Fruit fly (Drosophila melanogaster): ENCODE results near the gene Arl1.

The Arl1 gene

DNA sequence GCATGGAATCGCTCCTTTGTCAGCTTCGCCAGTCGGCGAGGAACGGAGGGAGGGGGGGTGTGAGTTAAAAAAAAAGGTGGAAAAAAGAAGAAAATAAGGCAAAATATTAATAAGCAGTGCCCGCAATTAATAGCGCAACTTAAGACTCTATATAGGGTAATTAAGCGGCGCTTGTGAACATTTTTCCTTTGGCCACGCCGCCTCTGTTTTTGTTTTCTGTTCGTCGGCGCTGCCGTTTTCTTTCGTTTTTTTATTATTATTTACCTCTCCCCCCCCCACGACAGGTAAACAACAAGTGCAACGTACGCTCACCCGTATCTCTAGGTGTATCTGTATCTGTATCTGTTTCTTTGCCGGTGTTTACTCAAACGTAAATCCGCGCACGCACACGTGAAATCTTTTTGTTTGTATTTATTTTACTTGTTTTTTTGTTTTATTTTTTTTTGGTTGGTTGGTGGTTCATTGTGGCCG lies 44.3 kb downstream of the Arl1 start (continued):
- TF ChIP-seq Sry-β (GFP tag; optimal IDR thresholded peaks at IDR 0.05): peak; percentile 41
- no peak for TF ChIP-seq GATAe (GFP tag; conservative IDR thresholded peaks at IDR 0.05)
- 0 out of 3 replicates have a peak, but pooled peaks have one; percentile 14 for TF ChIP-seq z (GFP tag; IDR thresholded peaks at IDR 0.05)
- 0 out of 3 replicates have a peak, but pooled peaks have one; percentile 19 for TF ChIP-seq CG2889 (GFP tag; IDR thresholded peaks at IDR 0.05)
- TF ChIP-seq NK7.1 (GFP tag; optimal IDR thresholded peaks at IDR 0.05): no peak
- peak; percentile 49; the same call in 1 of the 3 replicates for TF ChIP-seq CG7357 (GFP tag; IDR thresholded peaks at IDR 0.05)
- TF ChIP-seq Lpt (GFP tag; optimal IDR thresholded peaks at IDR 0.05): no peak
- TF ChIP-seq tap (tag; optimal IDR thresholded peaks at IDR 0.05): no peak
- no peak for TF ChIP-seq CG13894 (tag; optimal IDR thresholded peaks at IDR 0.05)
- TF ChIP-seq Sox102F (GFP tag; optimal IDR thresholded peaks at IDR 0.05): peak; percentile 25
- TF ChIP-seq Hr39 (optimal IDR thresholded peaks at IDR 0.05): no peak
- no peak for TF ChIP-seq CG4854 (GFP tag; optimal IDR thresholded peaks at IDR 0.05)
- no peak; the same call in none of the 2 replicates for TF ChIP-seq stc (GFP tag; IDR thresholded peaks at IDR 0.05)
- TF ChIP-seq hth (optimal IDR thresholded peaks at IDR 0.05): no peak
- TF ChIP-seq D (optimal IDR thresholded peaks at IDR 0.05): no peak
- TF ChIP-seq D (GFP tag; optimal IDR thresholded peaks at IDR 0.05): peak; percentile 25
- peak; percentile 16 for TF ChIP-seq Side (GFP tag; optimal IDR thresholded peaks at IDR 0.05)
- TF ChIP-seq ems (GFP tag; optimal IDR thresholded peaks at IDR 0.05): peak; percentile 13
- TF ChIP-seq phol (tag; optimal IDR thresholded peaks at IDR 0.05): no peak
- no peak for TF ChIP-seq chn (GFP tag; optimal IDR thresholded peaks at IDR 0.05)
- no peak for TF ChIP-seq CoRest (tag; optimal IDR thresholded peaks at IDR 0.05)
- TF ChIP-seq CG4328 (GFP tag; optimal IDR thresholded peaks at IDR 0.05): peak; percentile 40
- TF ChIP-seq btn (GFP tag; optimal IDR thresholded peaks at IDR 0.05): peak; percentile 20
- TF ChIP-seq CG14860 (GFP tag; IDR thresholded peaks at IDR 0.05; ENCODE audit: partially characterized antibody): no peak
- no peak for TF ChIP-seq CG13775 (GFP tag; optimal IDR thresholded peaks at IDR 0.05)
- 0 out of 3 replicates have a peak, but pooled peaks have one; percentile 14 for TF ChIP-seq CG14050 (GFP tag; IDR thresholded peaks at IDR 0.05)
- no peak for TF ChIP-seq Fer3 (tag; optimal IDR thresholded peaks at IDR 0.05)
- peak; percentile 44 for TF ChIP-seq CG2120 (GFP tag; optimal IDR thresholded peaks at IDR 0.05)
- TF ChIP-seq Dfd (GFP tag; optimal IDR thresholded peaks at IDR 0.05): no peak
- TF ChIP-seq CG6689 (GFP tag; IDR thresholded peaks at IDR 0.05): 0 out of 2 replicates have a peak, but pooled peaks have one; percentile 34
- TF ChIP-seq onecut (GFP tag; IDR thresholded peaks at IDR 0.05): peak; percentile 77
- peak; percentile 64 for TF ChIP-seq Sox100B (GFP tag; optimal IDR thresholded peaks at IDR 0.05)
- no peak for TF ChIP-seq emc (GFP tag; optimal IDR thresholded peaks at IDR 0.05)
- no peak for TF ChIP-seq Six4 (GFP tag; optimal IDR thresholded peaks at IDR 0.05)
- TF ChIP-seq CG42726 (GFP tag; IDR thresholded peaks at IDR 0.05; ENCODE audit: partially characterized antibody): no peak
- peak; percentile 21; the same call in 1 of the 2 replicates for TF ChIP-seq al (GFP tag; IDR thresholded peaks at IDR 0.05)
- peak; percentile 3 for TF ChIP-seq Max (GFP tag; optimal IDR thresholded peaks at IDR 0.05)
- no peak for TF ChIP-seq Hsf (GFP tag; optimal IDR thresholded peaks at IDR 0.05)
- TF ChIP-seq NFAT (GFP tag; IDR thresholded peaks at IDR 0.05): no peak
- TF ChIP-seq CG7987 (GFP tag; optimal IDR thresholded peaks at IDR 0.05): peak; percentile 71
- TF ChIP-seq HHEX (GFP tag; optimal IDR thresholded peaks at IDR 0.05): peak; percentile 62
- no peak for TF ChIP-seq NfI (GFP tag; optimal IDR thresholded peaks at IDR 0.05)
- no peak for TF ChIP-seq CG10147 (GFP tag; optimal IDR thresholded peaks at IDR 0.05)
- 0 out of 3 replicates have a peak, but pooled peaks have one; percentile 29 for TF ChIP-seq zfh1 (GFP tag; IDR thresholded peaks at IDR 0.05)
- no peak for TF ChIP-seq Xbp1 (GFP tag; optimal IDR thresholded peaks at IDR 0.05)
- no peak for TF ChIP-seq maf-S (GFP tag; optimal IDR thresholded peaks at IDR 0.05)
- TF ChIP-seq tio (GFP tag; optimal IDR thresholded peaks at IDR 0.05): no peak
- TF ChIP-seq croc (GFP tag; conservative IDR thresholded peaks at IDR 0.05): no peak
- peak; percentile 65 for TF ChIP-seq bab2 (GFP tag; optimal IDR thresholded peaks at IDR 0.05)
- TF ChIP-seq C15 (GFP tag; IDR thresholded peaks at IDR 0.05): no peak
- TF ChIP-seq jing (GFP tag; optimal IDR thresholded peaks at IDR 0.05): no peak
- TF ChIP-seq pb (GFP tag; optimal IDR thresholded peaks at IDR 0.05): no peak
